Fruit fly (Drosophila melanogaster): ENCODE measurements around the gene CG17260.

The CG17260 gene

DNA sequence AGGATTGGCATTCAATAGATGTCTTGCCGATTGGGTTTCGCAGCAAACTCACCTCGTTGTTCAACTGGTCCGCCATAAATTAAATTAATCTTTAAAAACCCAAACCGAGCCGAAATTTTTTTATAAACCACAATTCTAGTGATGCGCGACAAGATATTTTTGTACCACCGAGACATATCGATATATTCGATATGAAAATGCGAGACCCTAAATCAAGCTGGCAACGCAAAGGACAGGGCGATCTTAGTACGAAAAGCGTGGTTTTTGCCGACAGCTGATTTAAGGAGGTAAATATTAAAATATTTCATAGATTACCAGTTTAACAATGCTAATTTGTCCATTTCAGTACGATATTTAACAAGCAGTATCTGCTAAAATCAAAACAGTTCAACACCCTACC, 8.0 kb upstream of the CG17260 start, which contains the start of the genes Sf3b2 and CG17219:
Gene Sf3b2, minus strand, starts transcription at position 157 of the 400 bp plus-strand sequence.
Gene CG17219, plus strand, starts transcription at position 242 of the 400 bp plus-strand sequence.
- TF ChIP-seq CG12155 (GFP tag; optimal IDR thresholded peaks at IDR 0.05) (peak; percentile 18), pzg (GFP tag; optimal IDR thresholded peaks at IDR 0.05) (peak; percentile 89), slou (GFP tag; optimal IDR thresholded peaks at IDR 0.05) (no peak), BEAF-32 (GFP tag; optimal IDR thresholded peaks at IDR 0.05) (peak; percentile 85), CG13287 (GFP tag; IDR thresholded peaks at IDR 0.05; ENCODE audit: partially characterized antibody) (peak; percentile 80), Opbp (GFP tag; IDR thresholded peaks at IDR 0.05; ENCODE audit: partially characterized antibody) (peak; percentile 77), CG8478 (optimal IDR thresholded peaks at IDR 0.05) (no peak), dm (GFP tag; optimal IDR thresholded peaks at IDR 0.05) (peak; percentile 91), Oli (tag; optimal IDR thresholded peaks at IDR 0.05) (no peak), amos (GFP tag; IDR thresholded peaks at IDR 0.05; ENCODE audit: partially characterized antibody) (peak; percentile 82), MBD-R2 (GFP tag; IDR thresholded peaks at IDR 0.05) (peak; percentile 90), CG3995 (GFP tag; optimal IDR thresholded peaks at IDR 0.05) (no peak), Dll (GFP tag; IDR thresholded peaks at IDR 0.05; ENCODE audit: partially characterized antibody) (peak; percentile 76), Dp (GFP tag; optimal IDR thresholded peaks at IDR 0.05) (peak; percentile 64), CG34224 (GFP tag; IDR thresholded peaks at IDR 0.05; ENCODE audit: partially characterized antibody) (peak; percentile 76), CG6791 (GFP tag; IDR thresholded peaks at IDR 0.05; ENCODE audit: partially characterized antibody) (peak; percentile 61), dmrt11E (tag; optimal IDR thresholded peaks at IDR 0.05) (no peak), hkb (optimal IDR thresholded peaks at IDR 0.05) (no peak), hkb (GFP tag; IDR thresholded peaks at IDR 0.05) (no peak), CG3281 (GFP tag; optimal IDR thresholded peaks at IDR 0.05) (no peak), ham (GFP tag; IDR thresholded peaks at IDR 0.05) (no peak), hbn (GFP tag; IDR thresholded peaks at IDR 0.05; ENCODE audit: partially characterized antibody) (peak; percentile 58), CG32532 (GFP tag; IDR thresholded peaks at IDR 0.05) (peak; percentile 25; the same call in 1 of the 2 replicates), vvl (GFP tag; IDR thresholded peaks at IDR 0.05) (peak; percentile 52), phol (tag; optimal IDR thresholded peaks at IDR 0.05) (peak; percentile 26), CG18011 (GFP tag; optimal IDR thresholded peaks at IDR 0.05) (no peak), run (tag; optimal IDR thresholded peaks at IDR 0.05) (peak; percentile 74), Taf1 (GFP tag; IDR thresholded peaks at IDR 0.05) (no peak), Mad (GFP tag; optimal IDR thresholded peaks at IDR 0.05) (peak; percentile 42), CG16813 (GFP tag; IDR thresholded peaks at IDR 0.05; ENCODE audit: partially characterized antibody) (peak; percentile 74), CG4617 (GFP tag; optimal IDR thresholded peaks at IDR 0.05; ENCODE audit: borderline replicate concordance) (peak; percentile 87), sob (GFP tag; IDR thresholded peaks at IDR 0.05) (peak; percentile 25; the same call in 1 of the 2 replicates), CG10267 (tag; optimal IDR thresholded peaks at IDR 0.05) (peak; percentile 33), cas (GFP tag; IDR thresholded peaks at IDR 0.05) (no peak), Sry-β (GFP tag; optimal IDR thresholded peaks at IDR 0.05) (peak; percentile 45), CG14710 (tag; optimal IDR thresholded peaks at IDR 0.05) (peak; percentile 45), E2f2 (GFP tag; IDR thresholded peaks at IDR 0.05) (peak; percentile 68), bbx (GFP tag; IDR thresholded peaks at IDR 0.05; ENCODE audit: partially characterized antibody) (peak; percentile 73), nau (GFP tag; optimal IDR thresholded peaks at IDR 0.05) (no peak), nerfin-2 (GFP tag; IDR thresholded peaks at IDR 0.05; ENCODE audit: partially characterized antibody) (0 out of 2 replicates have a peak, but pooled peaks have one; percentile 39), YL-1 (GFP tag; optimal IDR thresholded peaks at IDR 0.05) (peak; percentile 77), CG18619 (GFP tag; optimal IDR thresholded peaks at IDR 0.05) (no peak), CG14860 (GFP tag; IDR thresholded peaks at IDR 0.05; ENCODE audit: partially characterized antibody) (0 out of 3 replicates have a peak, but pooled peaks have one; percentile 50), knrl (GFP tag; IDR thresholded peaks at IDR 0.05; ENCODE audit: partially characterized antibody) (peak; percentile 70), CG12219 (GFP tag; optimal IDR thresholded peaks at IDR 0.05) (no peak), CG34422 (GFP tag; IDR thresholded peaks at IDR 0.05) (peak; percentile 16; the same call in 1 of the 3 replicates), CG42726 (GFP tag; IDR thresholded peaks at IDR 0.05; ENCODE audit: partially characterized antibody) (peak; percentile 36; the same call in 1 of the 2 replicates), HHEX (GFP tag; optimal IDR thresholded peaks at IDR 0.05) (no peak), dpn (GFP tag; optimal IDR thresholded peaks at IDR 0.05) (peak in 1 of 2 experiments; percentile 26)

Data from whole organism, embryonic.